Worm (Caenorhabditis elegans) whole organism, L4 larva: ENCODE results near the gene C39E9.8.

ENCODE experiments used
- F10B5.3 ChIP-seq: sonication (generic microtip); optimal IDR thresholded peaks from 2 replicates; lab custom pipeline; 2016; ENCODE audit warnings: mild to moderate bottlenecking, missing genetic modification characterization, missing compliant biosample characterization
- daf-16 ChIP-seq, 3 experiments: sonication (generic microtip); optimal IDR thresholded peaks; 2 replicates each; lab custom pipeline; 2016 to 2017; ENCODE audit warnings: missing genetic modification characterization in 3 of 3, missing genetic modification reagents in 3 of 3, mild to moderate bottlenecking in 2 of 3, missing compliant biosample characterization in 2 of 3, missing biosample characterization in 1 of 3, moderate library complexity in 1 of 3
- lin-15B ChIP-seq: fragments of 150-350 bp; sonication (generic microtip); optimal IDR thresholded peaks from 3 replicates; lab custom pipeline; 2014; ENCODE audit warnings: missing biosample characterization, missing genetic modification characterization
- nhr-11 ChIP-seq: fragments of 150-350 bp; optimal IDR thresholded peaks from 2 replicates; lab custom pipeline; 2014; ENCODE audit warnings: missing biosample characterization, missing genetic modification characterization
- nhr-76 ChIP-seq: fragments of 150-350 bp; optimal IDR thresholded peaks from 2 replicates; lab custom pipeline; 2014; ENCODE audit warnings: missing biosample characterization, missing genetic modification characterization
- unc-39 ChIP-seq: sonication (generic microtip); optimal IDR thresholded peaks from 2 replicates; lab custom pipeline; 2017; ENCODE audit warnings: missing biosample characterization, missing genetic modification characterization
- unc-62 ChIP-seq, 3 experiments: fragments of 150-350 bp in 1 of 3; sonication (generic microtip); optimal IDR thresholded peaks in 2 of 3; peaks in 1 of 3; 1 replicate in 1 of 3; 2 replicates in 2 of 3; lab custom pipeline; 2014 to 2017; ENCODE audit warnings: missing biosample characterization in 3 of 3, missing genetic modification characterization in 3 of 3, missing genetic modification reagents in 3 of 3, missing genotype in 1 of 3
- zfp-3 ChIP-seq: fragments of 200-800 bp; sonication (Bioruptor generic); conservative IDR thresholded peaks from 2 replicates; pipeline ENCODE4 v1.3.6; 2022; ENCODE audit warnings: missing genetic modification reagents, missing genetic modification characterization, missing compliant biosample characterization

DNA sequence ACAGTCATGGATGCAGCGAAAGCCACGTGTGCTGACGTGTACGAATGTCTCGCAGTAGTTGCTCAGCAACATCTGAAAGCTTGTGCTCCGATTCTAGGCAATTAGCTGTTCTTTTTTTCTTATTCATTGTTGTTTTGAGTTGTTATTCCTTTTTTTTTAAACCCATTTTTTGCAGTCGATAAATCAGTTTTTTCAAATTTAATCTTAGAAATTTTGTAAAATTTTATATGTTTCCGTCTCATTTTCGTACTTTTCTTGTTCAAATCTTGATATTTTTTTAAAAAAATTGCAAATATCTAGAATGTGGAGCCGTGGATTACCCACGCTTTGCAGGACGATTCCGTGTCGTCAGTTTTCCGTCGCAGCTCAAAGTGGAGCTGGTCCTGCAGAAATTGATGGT, 21.2 kb downstream of the C39E9.8 start, which contains the start of gene fask-1:
- TF ChIP-seq unc-39 (tag; lab: Kevin White, UChicago) = no peak
- no peak for TF ChIP-seq F10B5.3 (tag; lab: Kevin White, UChicago)
- TF ChIP-seq zfp-3 = no peak
- TF ChIP-seq unc-62 (GFP tag; optimal IDR thresholded peaks at IDR 0.05 in 1 of 2; lab: Kevin White, UChicago) = no peak
- no peak for TF ChIP-seq unc-62 (tag; optimal IDR thresholded peaks at IDR 0.05; lab: Kevin White, UChicago)
- no peak for TF ChIP-seq nhr-76
- TF ChIP-seq nhr-11 (tag; lab: Kevin White, UChicago) = no peak
- TF ChIP-seq daf-16 (GFP tag; optimal IDR thresholded peaks at IDR 0.05; lab: Kevin White, UChicago) = no peak
- no peak for TF ChIP-seq daf-16 (tag; optimal IDR thresholded peaks at IDR 0.05; lab: Kevin White, UChicago)
- no peak for TF ChIP-seq lin-15B (tag; lab: Kevin White, UChicago)
